Worm (Caenorhabditis elegans) whole organism, L3 larva: ENCODE data around the gene C50B6.7.

Experiments used
- ZK546.5 ChIP-seq: sonication (generic microtip); optimal IDR thresholded peaks from 2 replicates; lab custom pipeline; 2017; ENCODE audit warnings: missing biosample characterization, missing genetic modification characterization
- ceh-16 ChIP-seq: sonication (generic microtip); optimal IDR thresholded peaks from 2 replicates; lab custom pipeline; 2017; ENCODE audit warnings: missing biosample characterization, missing genetic modification characterization
- nhr-12 ChIP-seq: fragments of 150-350 bp; optimal IDR thresholded peaks from 2 replicates; lab custom pipeline; 2014; ENCODE audit warnings: missing biosample characterization, missing genetic modification characterization
- nhr-76 ChIP-seq: fragments of 150-350 bp; sonication (generic microtip); optimal IDR thresholded peaks from 5 replicates; lab custom pipeline; 2014; ENCODE audit warnings: missing biosample characterization, missing genetic modification characterization
- snpc-4 ChIP-seq: fragments of 150-350 bp; optimal IDR thresholded peaks from 2 replicates; lab custom pipeline; 2014; ENCODE audit warnings: missing biosample characterization, missing genetic modification characterization
- tbx-2 ChIP-seq: sonication (generic microtip); optimal IDR thresholded peaks from 2 replicates; lab custom pipeline; 2016; ENCODE audit warnings: mild to moderate bottlenecking, missing genetic modification characterization, missing compliant biosample characterization
- zag-1 ChIP-seq: fragments of 150-350 bp; optimal IDR thresholded peaks from 2 replicates; lab custom pipeline; 2014; ENCODE audit warnings: missing biosample characterization, missing genetic modification characterization

- TF ChIP-seq tbx-2 (tag; lab: Kevin White, UChicago), result peak; percentile 4
- TF ChIP-seq nhr-76, result no peak
- TF ChIP-seq zag-1 (tag; lab: Kevin White, UChicago), result no peak
- TF ChIP-seq ceh-16 (tag; lab: Kevin White, UChicago), result no peak
- TF ChIP-seq nhr-12 (tag; lab: Kevin White, UChicago), result no peak
- no peak for TF ChIP-seq snpc-4
- no peak for TF ChIP-seq ZK546.5 (tag; lab: Kevin White, UChicago)
Measured at ce11 chrV:13313045-13313623, 11.6 kb downstream of the C50B6.7 start, which contains the start of gene C50B6.3.
